Fruit fly (Drosophila melanogaster): ENCODE data around the gene CG32036.

- TF ChIP-seq CG8478 (optimal IDR thresholded peaks at IDR 0.05) (no peak), CTCF (optimal IDR thresholded peaks at IDR 0.05) (no peak)
These were observed 26.2 kb downstream of the CG32036 start for dm6 chr3L:9462794-9463193.
